Worm (Caenorhabditis elegans) whole organism, L4/young adult: ENCODE measurements around the gene srh-229.

Source experiments
- W03F9.2 ChIP-seq: fragments of 150-350 bp; optimal IDR thresholded peaks from 2 replicates; lab custom pipeline; 2014; ENCODE audit warnings: missing biosample characterization, missing genetic modification characterization
- dao-5 ChIP-seq: sonication (generic microtip); optimal IDR thresholded peaks from 2 replicates; lab custom pipeline; 2016; ENCODE audit warnings: missing genotype, missing genetic modification characterization, moderate library complexity, missing compliant biosample characterization
- him-1 ChIP-seq: sonication (generic microtip); optimal IDR thresholded peaks from 2 replicates; lab custom pipeline; 2016; ENCODE audit warnings: missing genotype, missing genetic modification reagents, missing genetic modification characterization, missing compliant biosample characterization

Gene srh-229

DNA sequence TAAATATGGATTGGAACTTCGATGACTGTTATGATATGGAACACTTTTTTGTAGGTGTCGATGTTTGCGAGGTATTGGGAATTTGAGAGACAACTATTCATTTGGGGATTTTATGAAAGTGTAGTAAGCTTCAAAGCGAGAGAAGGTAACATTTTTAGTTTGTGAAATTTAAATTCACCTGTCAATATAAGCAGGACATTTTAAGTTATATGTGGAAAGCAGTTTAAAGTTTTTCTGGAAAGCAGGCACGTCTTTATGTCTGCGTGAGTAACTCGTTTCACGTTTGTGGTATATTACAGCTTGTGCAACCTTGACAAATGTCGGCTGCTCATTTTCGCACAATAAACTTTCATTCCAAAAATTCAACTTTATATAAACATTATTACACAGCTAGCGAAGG, at the start of gene srh-229:
TSS of gene srh-229 (minus strand) at position 101 of the 400 bp plus-strand sequence.
- TF ChIP-seq him-1 (no peak), dao-5 (tag; lab: Kevin White, UChicago) (no peak), W03F9.2 (no peak)

DNA sequence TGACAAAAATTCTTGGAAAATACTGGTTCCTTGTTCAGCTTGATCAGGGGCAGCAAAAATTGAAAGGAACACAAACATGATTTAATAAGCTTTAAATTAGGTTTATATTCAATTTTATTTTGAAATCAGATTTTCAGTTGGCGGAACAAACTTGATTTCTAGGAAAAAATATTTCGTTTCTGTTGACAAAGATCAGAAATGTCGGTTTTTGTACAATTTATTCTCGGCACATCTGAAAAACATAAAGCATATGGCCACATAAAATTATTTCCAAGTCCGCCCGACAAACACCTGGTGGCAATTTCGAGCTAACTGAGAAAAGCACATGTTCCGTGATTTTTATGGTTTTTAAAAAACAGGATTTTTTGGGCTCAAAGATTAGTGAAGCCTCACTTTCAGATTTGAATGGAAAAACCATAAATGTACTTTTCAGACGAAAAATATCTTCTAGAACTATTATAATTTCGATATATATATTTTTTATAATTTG, 49.7 kb upstream of the srh-229 start, which contains the start of gene ttr-10:
TSS of gene ttr-10 (minus strand) at position 51 of the 490 bp plus-strand sequence.
- TF ChIP-seq dao-5 (tag; lab: Kevin White, UChicago) = no peak
- no peak for TF ChIP-seq him-1
- TF ChIP-seq W03F9.2 = no peak

DNA sequence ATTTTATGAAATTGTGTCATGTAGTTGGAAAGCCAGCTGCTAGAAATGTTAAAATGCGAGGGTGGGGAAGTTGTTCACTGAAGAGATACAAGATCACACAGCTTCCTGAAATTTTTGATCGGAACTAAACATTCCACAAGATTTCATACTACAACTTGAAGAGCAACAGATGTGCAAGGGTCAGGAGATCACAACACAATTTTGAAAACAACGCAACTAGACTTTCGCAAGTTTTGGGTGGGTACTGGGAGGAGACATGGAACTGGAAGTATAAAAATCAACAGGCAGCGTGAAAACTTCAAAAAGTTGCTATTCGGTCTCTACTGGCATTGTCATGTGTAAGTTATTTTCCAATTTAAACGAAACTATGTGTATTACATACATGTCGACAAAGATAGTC, 47.6 kb upstream of the srh-229 start, which contains the start of gene F19F10.3:
TSS of gene F19F10.3 (plus strand) at position 301 of the 400 bp plus-strand sequence.
- TF ChIP-seq W03F9.2 = no peak
- TF ChIP-seq him-1 = no peak
- no peak for TF ChIP-seq dao-5 (tag; lab: Kevin White, UChicago)

DNA sequence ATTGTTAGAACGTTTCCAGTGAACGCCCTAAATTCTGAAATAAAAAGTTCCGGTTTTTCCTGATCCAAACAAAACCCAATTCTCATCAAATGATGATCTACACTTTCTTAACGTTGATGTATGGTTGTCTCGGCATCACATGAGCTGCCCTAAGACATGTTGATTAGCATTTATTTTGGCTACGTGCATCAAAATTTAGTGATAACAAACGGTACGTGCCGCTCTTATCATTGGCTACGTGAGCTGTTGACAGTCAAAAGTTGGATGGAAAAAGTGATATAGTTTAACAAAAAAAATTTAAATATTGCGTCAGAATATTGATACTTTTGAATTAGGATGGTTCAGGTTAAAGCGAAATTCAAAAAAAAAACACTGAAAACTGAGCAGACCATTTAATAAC, 43.8 kb upstream of the srh-229 start:
- TF ChIP-seq dao-5 (tag; lab: Kevin White, UChicago) (no peak), him-1 (no peak), W03F9.2 (no peak)

DNA sequence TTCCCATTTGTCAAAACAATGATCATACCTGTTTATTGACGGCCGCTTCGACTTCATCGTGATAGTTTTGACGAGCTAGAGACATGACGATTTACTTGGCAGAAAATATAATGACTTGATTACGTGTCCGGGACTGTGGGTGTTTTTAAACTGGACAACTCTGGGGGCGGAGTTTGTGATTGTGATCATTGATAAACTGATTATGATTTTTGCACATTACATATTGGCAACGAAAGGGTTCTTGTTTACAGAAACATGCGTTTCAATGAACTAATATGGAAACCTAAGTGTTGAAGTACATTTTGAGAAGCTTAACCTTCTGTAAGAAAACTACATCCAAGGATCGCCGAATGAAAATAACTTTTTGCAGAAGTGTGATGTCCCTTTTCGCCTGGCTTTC, 43.3 kb upstream of the srh-229 start, which contains the start of gene ftn-1:
TSS of gene ftn-1 (minus strand) at position 101 of the 400 bp plus-strand sequence.
- TF ChIP-seq dao-5 (tag; lab: Kevin White, UChicago) (no peak), him-1 (no peak), W03F9.2 (no peak)

DNA sequence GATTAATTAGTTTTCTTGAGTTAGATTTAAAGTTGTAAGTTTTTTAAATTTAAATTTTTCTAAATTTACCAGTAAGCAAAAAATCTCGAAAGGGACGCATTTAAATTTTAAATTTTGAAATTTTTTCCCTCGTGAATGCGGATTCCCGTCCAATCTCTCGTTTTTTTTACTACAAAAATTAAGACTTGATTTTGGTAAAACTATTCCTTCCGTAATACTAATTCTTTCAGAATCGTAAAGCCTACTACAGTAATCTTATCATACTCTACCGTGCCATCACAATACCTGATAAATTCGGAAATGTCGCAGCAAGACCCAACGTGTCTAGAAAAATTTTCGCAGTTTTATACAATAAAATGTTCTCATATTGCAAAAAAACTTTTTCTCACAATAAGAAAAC, 41.0 kb upstream of the srh-229 start, which contains the start of the genes C54F6.19 and nhx-3:
TSS of gene C54F6.19 (plus strand) at position 301 of the 400 bp plus-strand sequence.
TSS of gene nhx-3 (minus strand) at position 337 of the 400 bp plus-strand sequence.
- TF ChIP-seq dao-5 (tag; lab: Kevin White, UChicago) (no peak), W03F9.2 (no peak)

DNA sequence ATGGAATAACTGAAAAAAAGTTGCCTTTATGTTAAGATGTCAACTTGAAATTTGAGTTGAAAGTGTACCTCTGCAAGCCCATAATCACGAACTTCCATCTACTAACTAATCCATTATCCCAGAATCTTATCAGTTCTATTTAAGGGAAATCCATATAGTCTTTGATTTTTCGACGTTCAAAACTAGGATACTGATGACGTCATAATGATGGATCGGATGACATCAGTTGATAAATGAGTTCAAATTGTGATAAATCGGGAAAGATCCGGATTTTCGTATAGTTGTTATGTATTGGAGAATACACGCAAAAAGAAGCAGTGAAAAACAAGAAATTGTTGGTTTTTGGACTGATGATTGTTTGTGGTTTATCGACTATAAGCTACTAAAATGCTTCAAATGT, 39.6 kb upstream of the srh-229 start:
- TF ChIP-seq dao-5 (tag; lab: Kevin White, UChicago) (no peak), W03F9.2 (no peak), him-1 (no peak)

DNA sequence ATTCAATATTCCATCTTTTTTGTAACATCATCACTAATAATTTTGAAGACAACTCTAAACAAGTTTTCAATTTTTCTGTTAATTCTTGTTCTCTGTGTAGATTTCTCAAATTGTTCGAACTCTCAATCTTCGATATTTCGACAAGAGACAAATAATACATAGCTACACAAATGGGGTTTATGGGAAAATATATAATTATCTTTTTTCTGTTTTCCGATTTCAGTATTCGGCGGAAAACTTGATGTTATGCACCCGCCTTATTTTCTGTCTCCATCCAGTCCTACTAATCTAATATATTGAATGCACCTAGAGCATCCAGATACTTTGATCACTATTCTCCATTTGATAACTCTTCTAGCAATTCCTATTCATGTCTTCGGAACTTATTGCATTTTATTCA, 34.8 kb upstream of the srh-229 start, which contains the start of gene srh-268:
TSS of gene srh-268 (plus strand) at position 301 of the 400 bp plus-strand sequence.
- TF ChIP-seq W03F9.2 = no peak
- TF ChIP-seq him-1 = no peak
- no peak for TF ChIP-seq dao-5 (tag; lab: Kevin White, UChicago)

DNA sequence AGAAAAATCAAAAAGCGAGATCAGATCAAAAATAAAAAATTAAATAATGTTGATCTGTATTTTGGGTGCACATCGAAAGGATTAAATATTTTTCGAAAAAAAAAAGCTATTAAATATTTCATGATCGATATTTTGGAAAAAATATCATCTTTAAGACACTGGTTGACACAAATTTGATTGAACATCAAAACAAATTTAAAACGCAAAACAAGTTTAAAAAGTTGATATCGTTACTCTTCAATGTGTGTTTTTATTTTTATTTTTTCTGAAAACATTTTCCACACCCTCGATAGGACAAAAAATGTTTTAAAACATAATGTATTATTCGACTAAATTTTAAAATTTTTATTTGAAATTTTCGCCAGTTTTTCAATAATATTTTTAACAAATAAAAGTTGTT, 33.8 kb upstream of the srh-229 start, which contains the start of gene C54F6.12:
TSS of gene C54F6.12 (minus strand) at position 101 of the 400 bp plus-strand sequence.
- TF ChIP-seq dao-5 (tag; lab: Kevin White, UChicago) (no peak), him-1 (no peak), W03F9.2 (no peak)

DNA sequence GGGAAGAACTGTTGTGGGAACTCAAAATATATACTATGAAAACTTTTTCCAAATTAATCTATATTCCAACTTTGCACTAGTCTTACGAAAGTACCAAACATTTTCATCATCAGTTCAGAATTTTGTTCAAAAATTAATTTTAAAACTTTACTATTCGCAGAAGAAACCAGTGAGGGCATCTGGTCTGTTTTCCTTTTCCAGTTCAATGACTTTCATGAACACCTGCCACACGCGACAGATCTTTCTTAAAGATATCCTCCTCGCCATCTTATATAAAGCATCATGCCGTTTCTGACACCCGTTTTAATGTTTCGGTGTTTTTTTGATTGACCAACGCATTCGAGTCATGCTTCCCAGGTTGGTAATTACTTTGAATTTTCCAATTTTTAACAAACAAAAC, 28.8 kb upstream of the srh-229 start, which contains the start of gene C54F6.3:
TSS of gene C54F6.3 (plus strand) at position 301 of the 400 bp plus-strand sequence.
- no peak for TF ChIP-seq W03F9.2
- no peak for TF ChIP-seq him-1
- TF ChIP-seq dao-5 (tag; lab: Kevin White, UChicago) = no peak

DNA sequence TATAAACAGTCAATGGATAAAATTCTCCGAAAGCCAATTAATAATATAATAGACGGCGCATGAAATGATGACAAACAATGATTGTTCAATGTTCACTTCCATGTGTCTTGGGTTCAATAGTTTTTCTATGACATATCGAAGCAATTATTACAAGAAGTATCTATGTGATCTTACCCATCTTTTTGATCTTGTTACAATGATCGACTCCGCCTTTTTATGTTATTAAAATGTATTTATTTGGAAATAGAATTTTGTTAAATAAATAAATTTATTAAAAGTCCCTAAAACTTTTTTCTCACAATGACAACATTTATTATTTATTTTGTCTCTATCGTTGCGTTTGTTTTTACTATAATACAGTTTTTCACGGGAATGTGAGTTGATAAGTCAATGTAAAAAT, 25.7 kb upstream of the srh-229 start, which contains the start of gene swt-2:
TSS of gene swt-2 (plus strand) at position 301 of the 400 bp plus-strand sequence.
- TF ChIP-seq dao-5 (tag; lab: Kevin White, UChicago) (no peak), W03F9.2 (no peak), him-1 (no peak)

DNA sequence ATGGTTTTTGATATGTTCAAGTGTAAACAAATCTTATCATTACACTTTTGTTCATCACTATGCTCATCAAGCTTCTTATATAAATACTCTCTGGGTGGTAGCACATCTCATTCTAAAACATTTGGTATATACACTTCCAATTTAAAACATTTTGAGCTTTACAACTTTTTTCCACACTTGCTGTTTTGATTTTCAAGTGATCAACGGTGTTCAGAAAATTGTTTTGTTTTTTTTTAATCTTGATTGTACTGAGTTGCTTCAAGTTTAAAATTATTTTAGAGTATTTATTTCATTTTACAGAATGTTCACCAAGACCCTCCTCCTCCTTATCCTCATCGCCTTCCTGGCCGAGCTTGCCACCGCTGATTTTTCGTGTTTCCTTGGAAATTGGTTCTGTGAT, 24.6 kb upstream of the srh-229 start, which contains the start of gene C54F6.5:
TSS of gene C54F6.5 (plus strand) at position 301 of the 400 bp plus-strand sequence.
- TF ChIP-seq dao-5 (tag; lab: Kevin White, UChicago) (no peak), W03F9.2 (no peak), him-1 (no peak)

DNA sequence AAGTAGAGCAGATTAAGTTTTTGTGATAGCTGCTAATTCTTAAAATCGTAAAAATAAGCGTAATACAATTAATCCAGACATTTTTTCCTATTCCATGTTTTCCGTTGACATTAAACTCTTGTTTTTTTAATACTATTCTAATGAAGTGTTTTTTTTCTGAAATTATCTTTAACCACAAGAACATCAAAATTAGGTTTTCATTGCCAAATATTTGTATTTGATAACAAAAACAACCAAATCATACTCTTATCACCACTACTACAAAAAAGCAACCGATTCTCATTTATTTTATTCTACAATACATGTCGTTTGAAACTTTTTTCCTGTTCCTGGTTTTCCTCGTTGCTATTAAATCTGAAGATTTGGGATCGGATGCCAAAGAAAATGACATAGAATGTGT, 23.0 kb upstream of the srh-229 start, which contains the start of gene C54F6.17:
TSS of gene C54F6.17 (plus strand) at position 301 of the 400 bp plus-strand sequence.
- TF ChIP-seq W03F9.2 (no peak), him-1 (no peak), dao-5 (tag; lab: Kevin White, UChicago) (no peak)

DNA sequence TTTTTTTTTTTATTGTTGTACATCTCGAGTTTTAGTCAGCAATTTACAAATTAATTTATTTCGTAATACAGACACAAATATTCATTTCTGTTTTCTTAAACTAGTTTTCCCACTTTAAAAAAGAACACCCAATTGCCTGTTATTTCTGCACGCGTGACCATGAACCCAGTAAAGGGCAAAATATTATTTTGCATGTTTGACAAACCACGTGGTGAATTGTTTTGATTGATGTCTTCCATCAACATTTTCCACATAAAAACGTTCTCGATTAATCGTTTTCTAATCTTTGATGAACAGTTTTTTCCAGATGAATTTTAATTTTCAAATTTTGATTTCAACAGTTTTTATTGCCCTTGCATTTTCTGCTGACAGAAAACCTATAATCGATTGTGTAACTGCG, 21.5 kb upstream of the srh-229 start, which contains the start of gene C54F6.18:
TSS of gene C54F6.18 (plus strand) at position 301 of the 400 bp plus-strand sequence.
- TF ChIP-seq W03F9.2 (no peak), dao-5 (tag; lab: Kevin White, UChicago) (no peak), him-1 (no peak)

DNA sequence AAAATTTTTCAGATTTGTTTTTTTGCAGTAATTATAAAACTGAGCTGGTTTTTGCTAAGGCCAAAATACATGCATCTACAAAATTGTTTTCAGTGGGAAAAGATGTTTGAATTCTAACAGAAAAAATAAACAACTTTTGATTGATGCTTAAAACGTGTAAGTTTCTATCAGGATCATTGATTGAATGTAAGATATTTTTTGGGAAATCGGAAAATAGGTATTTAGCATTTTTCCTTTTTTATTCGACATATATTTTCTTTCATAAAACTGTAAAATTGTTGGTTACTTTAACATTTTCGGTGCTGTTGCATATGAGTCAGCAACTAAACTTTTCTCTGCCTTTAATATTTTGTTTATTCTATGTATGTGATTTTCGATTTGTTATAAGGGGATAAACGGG, 20.3 kb upstream of the srh-229 start, which contains the start of gene C54F6.20:
TSS of gene C54F6.20 (plus strand) at position 301 of the 400 bp plus-strand sequence.
- TF ChIP-seq him-1 (no peak), W03F9.2 (no peak), dao-5 (tag; lab: Kevin White, UChicago) (no peak)
